Worm (Caenorhabditis elegans) whole organism, late embryonic: ENCODE measurements around the gene fbxb-55.
A peak's percentile ranks its signal among the peaks of the same experiment; 100 is the strongest.

ENCODE experiments used
- C08G9.2 ChIP-seq: sonication (generic microtip); optimal IDR thresholded peaks from 2 replicates; lab custom pipeline; 2016; ENCODE audit warnings: mild to moderate bottlenecking, missing genetic modification characterization, moderate library complexity, missing compliant biosample characterization
- F13H6.1 ChIP-seq: sonication (generic microtip); optimal IDR thresholded peaks from 2 replicates; lab custom pipeline; 2016; ENCODE audit warnings: missing genetic modification characterization, missing compliant biosample characterization
- K02D7.2 ChIP-seq: sonication (generic microtip); optimal IDR thresholded peaks from 2 replicates; lab custom pipeline; 2017; ENCODE audit warnings: mild to moderate bottlenecking, missing genetic modification characterization, missing compliant biosample characterization
- K09A11.1 ChIP-seq: sonication (generic microtip); optimal IDR thresholded peaks from 2 replicates; lab custom pipeline; 2017; ENCODE audit warnings: antibody characterized with exemption, mild to moderate bottlenecking, missing genetic modification characterization, missing compliant biosample characterization; ENCODE audit not compliant: insufficient read depth
- ahr-1 ChIP-seq: sonication (generic microtip); optimal IDR thresholded peaks from 2 replicates; lab custom pipeline; 2016; ENCODE audit warnings: missing genetic modification characterization, missing compliant biosample characterization
- ceh-18 ChIP-seq: sonication (generic microtip); optimal IDR thresholded peaks from 2 replicates; lab custom pipeline; 2016; ENCODE audit warnings: missing genetic modification characterization, missing compliant biosample characterization
- ceh-19 ChIP-seq: fragments of 200-800 bp; sonication (Bioruptor generic); optimal IDR thresholded peaks from 2 replicates; lab custom pipeline; 2018; ENCODE audit warnings: mild to moderate bottlenecking, missing genetic modification characterization, missing compliant biosample characterization
- ceh-2 ChIP-seq: sonication (generic microtip); optimal IDR thresholded peaks from 2 replicates; lab custom pipeline; 2016; ENCODE audit warnings: missing genotype, missing genetic modification characterization, missing compliant biosample characterization
- ceh-22 ChIP-seq: sonication (generic microtip); optimal IDR thresholded peaks from 2 replicates; lab custom pipeline; 2017; ENCODE audit warnings: missing biosample characterization, missing genetic modification characterization
- ceh-24 ChIP-seq: sonication (generic microtip); optimal IDR thresholded peaks from 2 replicates; lab custom pipeline; 2016; ENCODE audit warnings: mild to moderate bottlenecking, missing genetic modification characterization, missing compliant biosample characterization
- ceh-31 ChIP-seq: sonication (generic microtip); optimal IDR thresholded peaks from 2 replicates; lab custom pipeline; 2016; ENCODE audit warnings: missing genetic modification characterization, missing compliant biosample characterization
- ceh-34 ChIP-seq: sonication (generic microtip); optimal IDR thresholded peaks from 2 replicates; lab custom pipeline; 2016; ENCODE audit warnings: mild to moderate bottlenecking, missing genetic modification characterization, missing compliant biosample characterization
- ceh-45 ChIP-seq: fragments of 200-800 bp; sonication (Bioruptor generic); IDR thresholded peaks from 2 replicates; pipeline ENCODE4 v1.3.6; 2022; ENCODE audit warnings: missing genetic modification reagents, missing genetic modification characterization, missing compliant biosample characterization
- ceh-48 ChIP-seq: sonication (generic microtip); optimal IDR thresholded peaks from 2 replicates; lab custom pipeline; 2016; ENCODE audit warnings: missing genetic modification characterization, inconsistent platforms, missing compliant biosample characterization
- ceh-6 ChIP-seq: fragments of 200-800 bp; sonication (Bioruptor generic); optimal IDR thresholded peaks from 2 replicates; lab custom pipeline; 2018; ENCODE audit warnings: mild to moderate bottlenecking, missing genetic modification characterization, missing compliant biosample characterization
- ceh-9 ChIP-seq: sonication (generic microtip); optimal IDR thresholded peaks from 2 replicates; lab custom pipeline; 2016; ENCODE audit warnings: mild to moderate bottlenecking, missing genetic modification characterization, inconsistent platforms, missing compliant biosample characterization
- dve-1 ChIP-seq: sonication (generic microtip); optimal IDR thresholded peaks from 2 replicates; lab custom pipeline; 2017; ENCODE audit warnings: antibody characterized with exemption, mild to moderate bottlenecking, missing genetic modification characterization, missing compliant biosample characterization
- fkh-10 ChIP-seq: fragments of 150-350 bp; optimal IDR thresholded peaks from 2 replicates; lab custom pipeline; 2014; ENCODE audit warnings: missing biosample characterization, missing genetic modification reagents, missing genetic modification characterization
- fkh-6 ChIP-seq: sonication (generic microtip); optimal IDR thresholded peaks from 2 replicates; lab custom pipeline; 2016; ENCODE audit warnings: missing genetic modification characterization, missing compliant biosample characterization
- hlh-13 ChIP-seq: fragments of 200-800 bp; sonication (Bioruptor generic); optimal IDR thresholded peaks from 2 replicates; lab custom pipeline; 2018; ENCODE audit warnings: mild to moderate bottlenecking, missing genetic modification characterization, missing compliant biosample characterization
- hlh-15 ChIP-seq: sonication (generic microtip); optimal IDR thresholded peaks from 2 replicates; lab custom pipeline; 2016; ENCODE audit warnings: missing genetic modification characterization, missing compliant biosample characterization
- hlh-6 ChIP-seq: sonication (generic microtip); optimal IDR thresholded peaks from 2 replicates; lab custom pipeline; 2016; ENCODE audit warnings: missing genotype, missing genetic modification characterization, missing compliant biosample characterization
- hlh-8 ChIP-seq: sonication (generic microtip); optimal IDR thresholded peaks from 2 replicates; lab custom pipeline; 2016; ENCODE audit warnings: missing genotype, missing genetic modification characterization, missing compliant biosample characterization
- lim-6 ChIP-seq: sonication (generic microtip); optimal IDR thresholded peaks from 2 replicates; lab custom pipeline; 2016; ENCODE audit warnings: missing genetic modification characterization, missing compliant biosample characterization
- nfya-1 ChIP-seq: sonication (generic microtip); optimal IDR thresholded peaks from 2 replicates; lab custom pipeline; 2017; ENCODE audit warnings: missing genetic modification characterization, mild to moderate bottlenecking, missing compliant biosample characterization, antibody characterized with exemption, moderate library complexity
- nhr-11 ChIP-seq: fragments of 150-350 bp; optimal IDR thresholded peaks from 2 replicates; lab custom pipeline; 2014; ENCODE audit warnings: missing biosample characterization, missing genetic modification characterization
- npax-4 ChIP-seq: sonication (generic microtip); optimal IDR thresholded peaks from 2 replicates; lab custom pipeline; 2016; ENCODE audit warnings: missing genetic modification characterization, missing compliant biosample characterization
- odd-2 ChIP-seq: sonication (generic microtip); optimal IDR thresholded peaks from 2 replicates; lab custom pipeline; 2017; ENCODE audit warnings: antibody characterized with exemption, mild to moderate bottlenecking, missing genetic modification characterization, missing compliant biosample characterization
- pha-2 ChIP-seq: sonication (generic microtip); optimal IDR thresholded peaks from 2 replicates; lab custom pipeline; 2017; ENCODE audit warnings: mild to moderate bottlenecking, missing genetic modification characterization, missing compliant biosample characterization
- pha-4 ChIP-seq: fragments of 150-350 bp; optimal IDR thresholded peaks from 2 replicates; lab custom pipeline; 2018; ENCODE audit warnings: missing biosample characterization, missing genetic modification reagents, missing genetic modification characterization
- pros-1 ChIP-seq: fragments of 150-350 bp; optimal IDR thresholded peaks from 2 replicates; lab custom pipeline; 2014; ENCODE audit warnings: missing biosample characterization, missing genetic modification reagents, missing genetic modification characterization
- rnt-1 ChIP-seq: sonication (generic microtip); optimal IDR thresholded peaks from 2 replicates; lab custom pipeline; 2016; ENCODE audit warnings: missing genetic modification characterization, missing compliant biosample characterization
- sdc-2 ChIP-seq: sonication (generic microtip); optimal IDR thresholded peaks from 2 replicates; lab custom pipeline; 2016; ENCODE audit warnings: missing genotype, missing genetic modification characterization, missing compliant biosample characterization
- sox-2 ChIP-seq: fragments of 200-800 bp; sonication (Bioruptor generic); IDR thresholded peaks from 2 replicates; pipeline ENCODE4 v1.3.6; 2022; ENCODE audit warnings: missing genetic modification reagents, missing genetic modification characterization, missing compliant biosample characterization
- syd-9 ChIP-seq: sonication (generic microtip); optimal IDR thresholded peaks from 2 replicates; lab custom pipeline; 2016; ENCODE audit warnings: mild to moderate bottlenecking, missing genetic modification characterization, moderate library complexity, missing compliant biosample characterization
- tbx-2 ChIP-seq: sonication (generic microtip); optimal IDR thresholded peaks from 2 replicates; lab custom pipeline; 2016; ENCODE audit warnings: missing genetic modification characterization, missing compliant biosample characterization
- unc-3 ChIP-seq, 2 experiments: fragments of 200-800 bp in 1 of 2; sonication (Bioruptor generic) in 1 of 2; sonication (generic microtip) in 1 of 2; conservative IDR thresholded peaks in 1 of 2; optimal IDR thresholded peaks in 1 of 2; 2 replicates each; pipeline versions ENCODE4 v1.3.6 to Lab custom; 2016 to 2022; ENCODE audit warnings: missing compliant biosample characterization in 2 of 2, missing genetic modification characterization in 2 of 2, missing genetic modification reagents in 1 of 2
- unc-42 ChIP-seq: sonication (generic microtip); optimal IDR thresholded peaks from 2 replicates; lab custom pipeline; 2016; ENCODE audit warnings: missing genotype, missing genetic modification characterization, missing compliant biosample characterization
- unc-55 ChIP-seq: sonication (generic microtip); optimal IDR thresholded peaks from 2 replicates; lab custom pipeline; 2017; ENCODE audit warnings: missing biosample characterization, missing genetic modification reagents, missing genetic modification characterization
- unc-86 ChIP-seq: sonication (generic microtip); optimal IDR thresholded peaks from 2 replicates; lab custom pipeline; 2016; ENCODE audit warnings: missing genetic modification characterization, missing compliant biosample characterization

Gene fbxb-55

DNA sequence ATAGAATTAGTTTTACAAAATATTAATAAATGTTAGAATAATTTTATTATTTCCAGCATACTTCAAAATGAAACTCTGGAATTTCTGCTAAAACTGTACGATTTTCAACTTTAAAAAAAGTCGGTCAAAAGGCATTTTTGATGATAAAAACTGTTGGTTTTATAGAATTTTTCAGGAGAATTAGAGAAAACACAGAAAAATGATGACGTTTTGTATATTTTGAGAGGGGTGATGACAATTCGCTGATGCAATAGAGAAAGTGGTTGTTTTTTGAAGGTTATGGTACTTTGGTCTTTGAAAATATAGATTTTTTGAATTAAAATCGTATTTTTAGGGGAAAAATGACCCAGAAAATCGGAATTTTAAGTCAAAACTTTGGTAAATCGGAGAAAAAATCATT is 16.4 kb downstream of the fbxb-55 start:
- no peak for TF ChIP-seq ceh-22 (tag; lab: Kevin White, UChicago)
- TF ChIP-seq, all 69 proteins: peak for 0

DNA sequence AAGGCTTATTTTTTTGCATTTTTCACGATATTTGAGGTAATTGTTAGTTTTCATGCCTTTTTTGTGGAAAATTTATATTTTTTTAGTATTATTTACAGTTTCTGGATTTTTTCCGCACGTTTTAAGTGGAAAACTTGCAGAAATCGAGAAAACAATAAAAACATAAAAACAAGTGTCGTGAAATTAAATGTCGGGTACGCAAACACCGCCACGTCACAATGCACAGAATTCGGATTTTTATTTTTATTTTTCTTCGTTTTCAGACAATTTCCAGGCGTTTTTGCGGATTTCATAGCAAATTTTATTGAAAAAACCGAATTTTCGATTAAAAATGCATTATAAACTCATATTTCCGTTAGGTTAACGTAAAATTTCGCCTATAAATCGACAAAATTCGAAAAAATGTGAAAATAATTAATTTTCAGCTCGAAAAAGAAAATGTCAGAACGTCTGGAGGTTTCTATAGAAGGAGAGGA is 17.2 kb downstream of the fbxb-55 start, which contains the start of gene C35B1.2:
Gene C35B1.2 (plus strand): TSS at position 426 of the 476 bp plus-strand sequence.
- TF ChIP-seq unc-42 (tag; lab: Kevin White, UChicago) (no peak), fkh-10 (no peak), sdc-2 (tag; lab: Kevin White, UChicago) (no peak), pros-1 (no peak), npax-4 (tag; lab: Kevin White, UChicago) (no peak), tbx-2 (tag; lab: Kevin White, UChicago) (no peak), lim-6 (tag; lab: Kevin White, UChicago) (no peak), ahr-1 (tag; lab: Kevin White, UChicago) (no peak), hlh-6 (tag; lab: Kevin White, UChicago) (no peak), ceh-24 (tag; lab: Kevin White, UChicago) (no peak), rnt-1 (tag; lab: Kevin White, UChicago) (no peak), ceh-6 (no peak), pha-4 (tag; lab: Kevin White, UChicago) (no peak), unc-3 (GFP tag; conservative IDR thresholded peaks at IDR 0.05; lab: Robert Waterston, UW) (no peak), unc-3 (tag; optimal IDR thresholded peaks at IDR 0.05; lab: Kevin White, UChicago) (no peak), hlh-8 (tag; lab: Kevin White, UChicago) (no peak), nhr-11 (tag; lab: Kevin White, UChicago) (no peak), syd-9 (tag; lab: Kevin White, UChicago) (no peak)

DNA sequence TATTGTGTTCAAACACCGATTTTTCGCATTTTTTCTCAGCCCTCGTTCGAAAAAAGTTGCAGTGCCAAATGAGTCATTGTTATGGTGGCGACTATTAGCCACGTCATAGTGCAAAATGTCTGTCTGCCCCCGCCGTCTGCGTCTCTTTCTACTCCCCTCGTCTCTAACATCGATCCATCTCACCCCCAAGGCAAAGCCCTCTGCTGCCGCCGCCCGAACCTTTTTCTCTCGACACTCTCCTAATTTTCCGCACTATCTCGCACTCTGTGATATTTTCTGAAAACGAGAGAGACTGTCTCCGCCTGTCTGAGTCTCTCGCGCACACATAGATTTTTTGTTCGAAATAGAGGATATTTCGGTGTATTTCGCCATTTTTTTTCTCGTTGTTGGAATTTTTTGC is 24.5 kb downstream of the fbxb-55 start:
- TF ChIP-seq tbx-2 (tag; lab: Kevin White, UChicago) (peak; percentile 29), pha-2 (tag; lab: Kevin White, UChicago) (no peak), sdc-2 (tag; lab: Kevin White, UChicago) (no peak), odd-2 (no peak), ceh-2 (tag; lab: Kevin White, UChicago) (peak; percentile 17), ceh-18 (tag; lab: Kevin White, UChicago) (peak; percentile 73), F13H6.1 (peak; percentile 20), pros-1 (no peak), hlh-15 (tag; lab: Kevin White, UChicago) (no peak), dve-1 (tag; lab: Kevin White, UChicago) (peak; percentile 21), unc-42 (tag; lab: Kevin White, UChicago) (peak; percentile 17), ceh-19 (GFP tag; lab: Kevin White, UChicago) (no peak), C08G9.2 (peak; percentile 37), ceh-31 (tag; lab: Kevin White, UChicago) (peak; percentile 66), K09A11.1 (tag; lab: Kevin White, UChicago) (no peak), ceh-24 (tag; lab: Kevin White, UChicago) (no peak), ceh-34 (tag; lab: Kevin White, UChicago) (peak; percentile 27), ceh-48 (tag; lab: Kevin White, UChicago) (peak; percentile 22), nfya-1 (peak; percentile 74), unc-55 (GFP tag; lab: Kevin White, UChicago) (peak; percentile 8)

DNA sequence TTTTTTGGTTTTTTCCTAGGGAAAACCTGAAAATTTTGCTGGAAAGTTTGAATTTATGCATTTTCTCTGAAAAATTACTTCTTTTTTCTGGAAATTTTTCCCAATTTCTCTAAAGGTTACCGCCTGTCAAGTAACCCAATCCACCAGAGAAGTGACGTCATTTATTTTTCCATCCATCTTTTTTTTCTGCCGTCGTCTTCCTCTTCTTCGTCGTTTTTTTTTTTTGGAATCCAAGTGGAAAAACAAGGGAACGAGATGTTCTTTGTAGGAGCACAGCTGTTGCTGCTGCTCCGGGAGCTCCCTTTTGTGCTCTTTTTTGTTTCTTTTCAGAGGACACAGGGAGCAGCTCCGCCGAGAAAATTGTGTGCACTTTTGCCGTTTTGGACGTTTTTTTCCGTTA is 25.8 kb downstream of the fbxb-55 start:
- TF ChIP-seq nhr-11 (tag; lab: Kevin White, UChicago) (no peak), syd-9 (tag; lab: Kevin White, UChicago) (no peak), unc-86 (no peak), K02D7.2 (tag; lab: Kevin White, UChicago) (no peak), fkh-6 (tag; lab: Kevin White, UChicago) (no peak), sox-2 (GFP tag; lab: Robert Waterston, UW) (no peak), ceh-2 (tag; lab: Kevin White, UChicago) (no peak), pha-4 (tag; lab: Kevin White, UChicago) (no peak), ceh-45 (no peak), npax-4 (tag; lab: Kevin White, UChicago) (no peak), ceh-9 (tag; lab: Kevin White, UChicago) (no peak), ceh-22 (tag; lab: Kevin White, UChicago) (no peak), hlh-13 (GFP tag; lab: Kevin White, UChicago) (no peak), ceh-6 (no peak), ahr-1 (tag; lab: Kevin White, UChicago) (no peak)
- TF ChIP-seq, all 69 proteins: peak for 0
